Worm (Caenorhabditis elegans): ENCODE results near the gene T24D5.4.
"Not testable (repeated sequence)": the region's sequence is repeated elsewhere in the genome, so short reads cannot be mapped to it uniquely, and the experiment has no call there.

- TF ChIP-seq tbx-37 (GFP tag; conservative IDR thresholded peaks at IDR 0.05); ama-1 (optimal IDR thresholded peaks at IDR 0.05): not testable (repeated sequence)
Observed at ce11 chrX:12613451-12613850, 16.5 kb downstream of the T24D5.4 start, which contains the start of gene R09A8.1.
